Worm (Caenorhabditis elegans): Measurements from ENCODE around the gene klp-17.

The klp-17 gene

ce11 chrII:11473525-11474181, 6.2 kb upstream of the klp-17 start, which contains the start of the genes metl-1 and W02B12.11 (continued):
- TF ChIP-seq unc-130 (tag; optimal IDR thresholded peaks at IDR 0.05) (peak; percentile 80), elt-3 (tag; optimal IDR thresholded peaks at IDR 0.05) (peak in 3 of 6 experiments; percentile 19 to 84 (median 72)), tbx-2 (tag; optimal IDR thresholded peaks at IDR 0.05) (peak; percentile 88), mab-9 (GFP tag; IDR thresholded peaks at IDR 0.05) (peak; percentile 78), aha-1 (tag; optimal IDR thresholded peaks at IDR 0.05) (peak; percentile 74), swsn-7 (tag; optimal IDR thresholded peaks at IDR 0.05) (peak; percentile 90), nhr-71 (tag; optimal IDR thresholded peaks at IDR 0.05) (peak; percentile 92), elt-2 (tag; optimal IDR thresholded peaks at IDR 0.05) (peak; percentile 41), unc-30 (tag; optimal IDR thresholded peaks at IDR 0.05) (no peak), dsc-1 (tag; optimal IDR thresholded peaks at IDR 0.05) (peak; percentile 90), fkh-8 (tag; optimal IDR thresholded peaks at IDR 0.05) (peak; percentile 79), snpc-4 (tag; optimal IDR thresholded peaks at IDR 0.05) (peak; percentile 81), skn-1 (tag; optimal IDR thresholded peaks at IDR 0.05) (peak; percentile 72), nhr-47 (tag; optimal IDR thresholded peaks at IDR 0.05) (peak; percentile 91), hlh-4 (tag; optimal IDR thresholded peaks at IDR 0.05) (no peak), pqm-1 (tag; optimal IDR thresholded peaks at IDR 0.05) (no peak), rnt-1 (tag; optimal IDR thresholded peaks at IDR 0.05) (peak; percentile 93), sox-4 (tag; optimal IDR thresholded peaks at IDR 0.05) (peak; percentile 34), egl-13 (tag; optimal IDR thresholded peaks at IDR 0.05) (peak; percentile 58), pax-3 (tag; optimal IDR thresholded peaks at IDR 0.05) (peak; percentile 52), ets-5 (GFP tag; IDR thresholded peaks at IDR 0.05) (no peak), egl-27 (tag; optimal IDR thresholded peaks at IDR 0.05) (no peak), lin-15B (tag; optimal IDR thresholded peaks at IDR 0.05) (peak; percentile 69), mep-1 (tag; optimal IDR thresholded peaks at IDR 0.05) (peak; percentile 96), jun-1 (tag; optimal IDR thresholded peaks at IDR 0.05) (peak; percentile 71), lin-13 (GFP tag; optimal IDR thresholded peaks at IDR 0.05) (peak; percentile 67), lin-39 (tag; optimal IDR thresholded peaks at IDR 0.05) (peak; percentile 88), efl-1 (optimal IDR thresholded peaks at IDR 0.05) (peak; percentile 80 to 85), efl-1 (GFP tag; optimal IDR thresholded peaks at IDR 0.05 in 1 of 2) (peak; percentile 79 to 98), ces-1 (GFP tag; optimal IDR thresholded peaks at IDR 0.05) (no peak), nhr-77 (tag; optimal IDR thresholded peaks at IDR 0.05) (peak; percentile 39), fos-1 (tag; optimal IDR thresholded peaks at IDR 0.05) (peak; percentile 20), fkh-10 (GFP tag; optimal IDR thresholded peaks at IDR 0.05) (peak; percentile 51), nhr-76 (tag; optimal IDR thresholded peaks at IDR 0.05) (no peak), C16A3.4 (tag; optimal IDR thresholded peaks at IDR 0.05) (peak; percentile 88), nhr-237 (tag; optimal IDR thresholded peaks at IDR 0.05) (no peak), ceh-8 (GFP tag; optimal IDR thresholded peaks at IDR 0.05) (peak; percentile 70), lsy-2 (tag; optimal IDR thresholded peaks at IDR 0.05) (peak; percentile 90 to 94), nhr-28 (tag; optimal IDR thresholded peaks at IDR 0.05) (no peak), ceh-82 (tag; optimal IDR thresholded peaks at IDR 0.05) (peak; percentile 86 to 93 (median 90)), sptf-1 (tag; optimal IDR thresholded peaks at IDR 0.05) (no peak), C34B4.2 (tag; optimal IDR thresholded peaks at IDR 0.05) (no peak), isw-1 (GFP tag; IDR thresholded peaks at IDR 0.05) (peak; percentile 82), unc-98 (GFP tag; IDR thresholded peaks at IDR 0.05) (no peak), nhr-85 (tag) (peak; percentile 91), nhr-11 (tag; optimal IDR thresholded peaks at IDR 0.05) (peak; percentile 49), snu-23 (GFP tag; optimal IDR thresholded peaks at IDR 0.05) (peak; percentile 91), irx-1 (tag; optimal IDR thresholded peaks at IDR 0.05) (peak; percentile 74), ceh-90 (tag; optimal IDR thresholded peaks at IDR 0.05) (peak; percentile 5), zag-1 (tag; optimal IDR thresholded peaks at IDR 0.05) (peak; percentile 46), vab-15 (tag; optimal IDR thresholded peaks at IDR 0.05) (no peak), lir-3 (tag; optimal IDR thresholded peaks at IDR 0.05; ENCODE audit: poor library complexity) (peak; percentile 30), alr-1 (tag; optimal IDR thresholded peaks at IDR 0.05; ENCODE audit: borderline replicate concordance) (no peak)

All from whole organism, L1 larva.